Worm (Caenorhabditis elegans) whole organism, L2 larva: ENCODE results near the gene C01G5.4.
A peak's percentile ranks its signal among the peaks of the same experiment; 100 is the strongest.

ENCODE experiments used
- ZK546.5 ChIP-seq: sonication (generic microtip); optimal IDR thresholded peaks from 2 replicates; lab custom pipeline; 2017; ENCODE audit warnings: missing biosample characterization, missing genetic modification characterization
- ama-1 ChIP-seq: fragments of 150-350 bp; optimal IDR thresholded peaks from 2 replicates; lab custom pipeline; 2018; ENCODE audit warnings: inconsistent platforms
- elt-3 ChIP-seq: sonication (generic microtip); optimal IDR thresholded peaks from 2 replicates; lab custom pipeline; 2017; ENCODE audit warnings: missing biosample characterization, missing genetic modification characterization
- lin-39 ChIP-seq: fragments of 150-350 bp; optimal IDR thresholded peaks from 2 replicates; lab custom pipeline; 2014; ENCODE audit warnings: missing biosample characterization, missing genetic modification reagents, missing genetic modification characterization
- nhr-23 ChIP-seq: fragments of 150-350 bp; optimal IDR thresholded peaks from 2 replicates; lab custom pipeline; 2014; ENCODE audit warnings: missing biosample characterization, missing genetic modification reagents, missing genetic modification characterization
- nhr-77 ChIP-seq: fragments of 150-350 bp; optimal IDR thresholded peaks from 2 replicates; lab custom pipeline; 2014; ENCODE audit warnings: missing biosample characterization, missing genetic modification characterization
- unc-55 ChIP-seq: fragments of 150-350 bp; sonication (generic microtip); optimal IDR thresholded peaks from 3 replicates; lab custom pipeline; 2014; ENCODE audit warnings: missing biosample characterization, missing genetic modification reagents, missing genetic modification characterization
- unc-62 ChIP-seq: fragments of 150-350 bp; optimal IDR thresholded peaks from 2 replicates; lab custom pipeline; 2014; ENCODE audit warnings: missing biosample characterization, missing genetic modification reagents, missing genetic modification characterization

DNA sequence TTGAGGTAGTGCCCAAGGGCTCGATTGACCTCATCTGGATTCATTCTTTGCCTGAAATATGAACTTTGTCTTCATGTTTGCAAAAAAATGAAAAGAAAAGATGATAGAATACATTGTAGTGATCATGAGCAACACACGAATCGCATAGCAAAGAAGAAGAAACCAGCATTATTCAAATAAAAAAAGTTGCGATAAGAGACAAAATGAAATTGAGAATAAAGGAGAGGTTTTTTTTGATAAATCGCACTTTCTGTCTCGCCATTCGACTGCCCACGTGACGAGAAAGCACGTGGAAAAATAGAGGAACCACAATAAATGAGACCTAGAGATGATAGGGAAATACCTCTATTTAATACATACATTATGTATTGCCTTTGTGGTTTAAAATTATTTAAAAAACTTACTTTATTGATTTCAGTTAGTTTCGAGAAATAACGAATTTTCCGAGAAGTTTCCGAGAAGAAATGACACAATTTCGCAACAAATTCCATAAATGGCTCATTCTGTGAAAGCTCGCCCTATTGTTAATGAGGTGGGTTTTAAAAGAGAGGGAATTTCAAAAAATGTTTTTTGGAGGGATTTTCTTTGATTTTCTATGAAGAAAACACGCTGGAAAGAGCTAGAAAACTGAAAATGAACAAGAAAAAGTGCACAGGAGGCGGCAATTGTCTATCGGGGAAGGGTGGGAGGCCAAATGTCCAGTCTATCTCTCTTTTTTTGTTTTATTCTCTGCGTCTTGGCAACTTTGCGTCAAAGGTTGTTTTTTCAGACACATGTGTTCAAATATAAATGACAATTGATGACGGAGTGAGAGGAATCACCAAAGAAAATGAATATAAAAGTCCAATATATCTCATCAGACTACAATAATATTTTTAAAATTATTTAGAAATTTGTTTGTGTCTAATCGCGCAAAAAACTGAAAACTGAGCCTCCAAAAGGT, 24.1 kb downstream of the C01G5.4 start, which contains the start of gene paqr-1:
- no peak for TF ChIP-seq nhr-23 (tag; lab: Kevin White, UChicago)
- TF ChIP-seq ama-1: no peak
- TF ChIP-seq elt-3 (tag; lab: Kevin White, UChicago): no peak
- no peak for TF ChIP-seq lin-39 (tag; lab: Kevin White, UChicago)
- no peak for TF ChIP-seq unc-62 (GFP tag; lab: Kevin White, UChicago)
- no peak for TF ChIP-seq ZK546.5
- TF ChIP-seq unc-55 (GFP tag; lab: Kevin White, UChicago): peak; percentile 84
- TF ChIP-seq nhr-77 (tag; lab: Kevin White, UChicago): no peak
